Fruit fly (Drosophila melanogaster): ENCODE data around the gene CG42834.

The CG42834 gene

DNA sequence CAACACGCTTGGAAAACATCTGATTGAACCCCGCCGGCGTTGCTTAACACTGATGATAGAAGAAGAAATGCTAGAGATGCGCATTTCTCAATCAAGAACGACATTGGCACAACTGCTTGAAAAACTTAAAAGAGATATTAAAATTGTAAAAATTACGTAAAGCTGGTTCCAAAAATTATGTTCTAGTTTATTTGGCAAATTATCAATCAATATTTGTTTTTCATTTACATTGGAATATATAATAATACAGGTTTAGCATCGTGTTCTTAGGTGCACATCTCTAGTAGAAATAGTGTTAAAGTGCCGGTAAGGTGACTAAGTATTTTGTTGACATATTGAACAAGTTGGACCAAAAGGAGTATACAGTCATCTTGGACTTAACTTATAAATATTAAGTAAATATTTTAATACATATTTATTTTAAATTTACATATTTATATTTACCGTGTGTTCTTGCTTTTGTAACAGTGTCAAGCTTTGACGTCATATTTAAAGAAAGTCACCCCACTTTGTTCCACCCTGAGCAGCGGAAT, 27.2 kb upstream of the CG42834 start, which contains the start of the genes Brf and sds22 (continued):
- TF ChIP-seq ac (GFP tag; optimal IDR thresholded peaks at IDR 0.05): peak; percentile 55
- no peak for TF ChIP-seq hkb (optimal IDR thresholded peaks at IDR 0.05)
- peak; percentile 91 for TF ChIP-seq hkb (GFP tag; IDR thresholded peaks at IDR 0.05)
- peak; percentile 96 for TF ChIP-seq CG6272 (GFP tag; IDR thresholded peaks at IDR 0.05)
- TF ChIP-seq CG8765 (GFP tag; IDR thresholded peaks at IDR 0.05): peak; percentile 92
- peak; percentile 80 for TF ChIP-seq CG8359 (GFP tag; optimal IDR thresholded peaks at IDR 0.05; ENCODE audit: borderline replicate concordance)
- TF ChIP-seq her (GFP tag; optimal IDR thresholded peaks at IDR 0.05): peak; percentile 88
- TF ChIP-seq unc-4 (GFP tag; IDR thresholded peaks at IDR 0.05; ENCODE audit: partially characterized antibody): peak; percentile 79
- TF ChIP-seq Aef1 (GFP tag; IDR thresholded peaks at IDR 0.05): peak; percentile 94
- TF ChIP-seq C15 (GFP tag; IDR thresholded peaks at IDR 0.05): peak; percentile 87; the same call in 2 of the 3 replicates
- TF ChIP-seq CG18599 (GFP tag; optimal IDR thresholded peaks at IDR 0.05): peak; percentile 96
- TF ChIP-seq nau (GFP tag; optimal IDR thresholded peaks at IDR 0.05): peak; percentile 83
- peak; percentile 82 for TF ChIP-seq CG6683 (GFP tag; optimal IDR thresholded peaks at IDR 0.05)
- TF ChIP-seq gsb (GFP tag; IDR thresholded peaks at IDR 0.05): peak; percentile 75
- peak; percentile 79 for TF ChIP-seq otp (GFP tag; IDR thresholded peaks at IDR 0.05)
- TF ChIP-seq Lim3 (GFP tag; IDR thresholded peaks at IDR 0.05): no peak
- TF ChIP-seq CG7839 (tag; optimal IDR thresholded peaks at IDR 0.05): peak; percentile 96
- no peak for TF ChIP-seq Hr39 (optimal IDR thresholded peaks at IDR 0.05)
- TF ChIP-seq repo (GFP tag; optimal IDR thresholded peaks at IDR 0.05): peak; percentile 90
- TF ChIP-seq mirr (GFP tag; optimal IDR thresholded peaks at IDR 0.05): peak; percentile 90
- peak; percentile 93 for TF ChIP-seq CG32772 (GFP tag; IDR thresholded peaks at IDR 0.05)
- TF ChIP-seq CG13894 (tag; optimal IDR thresholded peaks at IDR 0.05): peak; percentile 95
- peak; percentile 7 for TF ChIP-seq bigmax (GFP tag; optimal IDR thresholded peaks at IDR 0.05)
- peak in 1 of 2 experiments; percentile 91 for TF ChIP-seq Dfd (GFP tag; optimal IDR thresholded peaks at IDR 0.05)
- TF ChIP-seq CG15269 (tag; optimal IDR thresholded peaks at IDR 0.05): peak; percentile 95
- TF ChIP-seq emc (GFP tag; optimal IDR thresholded peaks at IDR 0.05): peak; percentile 91
- peak; percentile 93 for TF ChIP-seq Mad (GFP tag; optimal IDR thresholded peaks at IDR 0.05)
- TF ChIP-seq br (optimal IDR thresholded peaks at IDR 0.05): no peak
- peak; percentile 87 for TF ChIP-seq D19B (GFP tag; optimal IDR thresholded peaks at IDR 0.05)
- TF ChIP-seq hb (GFP tag; IDR thresholded peaks at IDR 0.05; ENCODE audit: partially characterized antibody): no peak
- peak; percentile 85 for TF ChIP-seq CG3407 (GFP tag; optimal IDR thresholded peaks at IDR 0.05)
- peak; percentile 97 for TF ChIP-seq CG9609 (GFP tag; optimal IDR thresholded peaks at IDR 0.05)
- TF ChIP-seq CG13624 (GFP tag; optimal IDR thresholded peaks at IDR 0.05): peak; percentile 96
- TF ChIP-seq CG3995 (GFP tag; optimal IDR thresholded peaks at IDR 0.05): peak; percentile 77
- TF ChIP-seq CG10979 (tag; optimal IDR thresholded peaks at IDR 0.05): peak; percentile 92
- TF ChIP-seq BEAF-32 (GFP tag; optimal IDR thresholded peaks at IDR 0.05): peak; percentile 87
- peak; percentile 81 for TF ChIP-seq Myb (GFP tag; optimal IDR thresholded peaks at IDR 0.05)
- peak; percentile 68; the same call in 1 of the 2 replicates for TF ChIP-seq inv (GFP tag; IDR thresholded peaks at IDR 0.05; ENCODE audit: partially characterized antibody)
- peak; percentile 95 for TF ChIP-seq zfh1 (GFP tag; IDR thresholded peaks at IDR 0.05)
- TF ChIP-seq CG15073 (GFP tag; optimal IDR thresholded peaks at IDR 0.05): peak; percentile 77
- peak; percentile 71; the same call in 1 of the 2 replicates for TF ChIP-seq CG11696 (GFP tag; IDR thresholded peaks at IDR 0.05)
- TF ChIP-seq cg (GFP tag; optimal IDR thresholded peaks at IDR 0.05): no peak
- peak; percentile 96 for TF ChIP-seq Ssrp (tag; optimal IDR thresholded peaks at IDR 0.05)
- TF ChIP-seq ewg (GFP tag; optimal IDR thresholded peaks at IDR 0.05): peak; percentile 87
- TF ChIP-seq zen2 (GFP tag; IDR thresholded peaks at IDR 0.05; ENCODE audit: partially characterized antibody): no peak; the same call in 2 of the 3 replicates
- TF ChIP-seq CG9437 (GFP tag; optimal IDR thresholded peaks at IDR 0.05): peak; percentile 88
- peak; percentile 98 for TF ChIP-seq Xbp1 (GFP tag; optimal IDR thresholded peaks at IDR 0.05)
- peak; percentile 94 for TF ChIP-seq CG18476 (GFP tag; optimal IDR thresholded peaks at IDR 0.05)
- TF ChIP-seq Blimp-1 (GFP tag; optimal IDR thresholded peaks at IDR 0.05): peak; percentile 91
- peak; percentile 87 for TF ChIP-seq CG9876 (GFP tag; optimal IDR thresholded peaks at IDR 0.05)
